Fruit fly (Drosophila melanogaster) whole organism, embryonic: ENCODE data around the gene CheA75a.

Experiments
- Ada2b ChIP-seq: fragments of 200-800 bp; sonication (Bioruptor generic); IDR thresholded peaks from 2 replicates; pipeline ENCODE4 v1.3.6; 2022; ENCODE audit warnings: missing biosample characterization, missing genetic modification characterization
- CG10267 ChIP-seq: fragments of 200-800 bp; sonication (Bioruptor generic); optimal IDR thresholded peaks from 2 replicates; lab custom pipeline; 2018; ENCODE audit warnings: missing biosample characterization, mild to moderate bottlenecking, missing genetic modification characterization, moderate library complexity
- CG10366 ChIP-seq: fragments of 200-800 bp; sonication (Bioruptor generic); IDR thresholded peaks from 2 replicates; pipeline ENCODE4 v1.3.6; 2022; ENCODE audit warnings: missing biosample characterization, missing genetic modification characterization
- CG11504 ChIP-seq: fragments of 200-800 bp; sonication (Bioruptor generic); optimal IDR thresholded peaks from 3 replicates; lab custom pipeline; 2019; ENCODE audit warnings: missing biosample characterization, mild to moderate bottlenecking, missing genetic modification characterization, moderate library complexity
- CG11695 ChIP-seq: fragments of 200-800 bp; sonication (Bioruptor generic); IDR thresholded peaks from 3 replicates; pipeline ENCODE4 v1.3.6; 2022; ENCODE audit warnings: missing biosample characterization, missing genetic modification characterization
- CG14710 ChIP-seq: fragments of 200-800 bp; sonication (Bioruptor generic); optimal IDR thresholded peaks from 3 replicates; lab custom pipeline; 2019; ENCODE audit warnings: missing biosample characterization, mild to moderate bottlenecking, missing genetic modification characterization, moderate library complexity
- CG1602 ChIP-seq: fragments of 200-800 bp; sonication (Bioruptor generic); optimal IDR thresholded peaks from 3 replicates; lab custom pipeline; 2016; ENCODE audit warnings: missing biosample characterization, missing genetic modification characterization
- CG16813 ChIP-seq: fragments of 200-800 bp; sonication (Bioruptor generic); IDR thresholded peaks from 3 replicates; pipeline ENCODE4 v1.3.6; 2022; ENCODE audit warnings: missing biosample characterization, missing genetic modification characterization; ENCODE audit not compliant: partially characterized antibody
- CG2202 ChIP-seq: fragments of 200-800 bp; sonication (Bioruptor generic); optimal IDR thresholded peaks from 2 replicates; lab custom pipeline; 2018; ENCODE audit warnings: missing biosample characterization, mild to moderate bottlenecking, missing genetic modification characterization
- CG2712 ChIP-seq: fragments of 200-800 bp; optimal IDR thresholded peaks from 3 replicates; lab custom pipeline; 2019; ENCODE audit warnings: missing biosample characterization, mild to moderate bottlenecking, missing genetic modification characterization, moderate library complexity
- CG31365 ChIP-seq: fragments of 200-800 bp; sonication (Bioruptor generic); optimal IDR thresholded peaks from 2 replicates; lab custom pipeline; 2018; ENCODE audit warnings: missing biosample characterization, mild to moderate bottlenecking, missing genetic modification characterization
- CG32532 ChIP-seq: fragments of 200-800 bp; sonication (Bioruptor generic); IDR thresholded peaks from 2 replicates; pipeline ENCODE4 v1.3.6; 2022; ENCODE audit warnings: missing biosample characterization, missing genetic modification characterization
- CG32767 ChIP-seq: fragments of 200-800 bp; sonication (Bioruptor generic); IDR thresholded peaks from 2 replicates; pipeline ENCODE4 v1.3.6; 2022; ENCODE audit warnings: missing biosample characterization, missing genetic modification characterization
- CG4404 ChIP-seq: fragments of 200-800 bp; sonication (Bioruptor generic); IDR thresholded peaks from 2 replicates; pipeline ENCODE4 v1.3.6; 2022; ENCODE audit warnings: missing biosample characterization, missing genetic modification characterization
- CG5245 ChIP-seq: fragments of 200-800 bp; sonication (Bioruptor generic); optimal IDR thresholded peaks from 3 replicates; lab custom pipeline; 2016; ENCODE audit warnings: missing biosample characterization, missing genetic modification characterization
- CG6854 ChIP-seq: fragments of 200-800 bp; sonication (Bioruptor generic); optimal IDR thresholded peaks from 3 replicates; lab custom pipeline; 2017; ENCODE audit warnings: missing biosample characterization, mild to moderate bottlenecking, missing genetic modification characterization
- CG7786 ChIP-seq: fragments of 200-800 bp; sonication (Bioruptor generic); optimal IDR thresholded peaks from 2 replicates; lab custom pipeline; 2016; ENCODE audit warnings: missing biosample characterization, missing genetic modification characterization
- CG8924 ChIP-seq: fragments of 200-800 bp; optimal IDR thresholded peaks from 3 replicates; lab custom pipeline; 2019; ENCODE audit warnings: missing biosample characterization, mild to moderate bottlenecking, missing genetic modification characterization, moderate library complexity
- Deaf1 ChIP-seq: fragments of 200-800 bp; optimal IDR thresholded peaks from 3 replicates; lab custom pipeline; 2019; ENCODE audit warnings: missing biosample characterization, mild to moderate bottlenecking, missing genetic modification characterization, moderate library complexity
- Dp ChIP-seq: fragments of 200-800 bp; sonication (Bioruptor generic); optimal IDR thresholded peaks from 2 replicates; lab custom pipeline; 2018; ENCODE audit warnings: missing biosample characterization, mild to moderate bottlenecking, missing genetic modification characterization, moderate library complexity
- Dref ChIP-seq: fragments of 200-800 bp; sonication (Bioruptor generic); IDR thresholded peaks from 2 replicates; pipeline ENCODE4 v1.3.6; 2022; ENCODE audit warnings: missing biosample characterization, missing genetic modification characterization
- HLH3B ChIP-seq: fragments of 200-800 bp; sonication (Bioruptor generic); IDR thresholded peaks from 2 replicates; pipeline ENCODE4 v1.3.6; 2022; ENCODE audit warnings: missing biosample characterization, missing genetic modification characterization
- Hmr ChIP-seq: fragments of 200-800 bp; sonication (Bioruptor generic); optimal IDR thresholded peaks from 3 replicates; lab custom pipeline; 2017; ENCODE audit warnings: mild to moderate bottlenecking, missing biosample characterization, missing genetic modification reagents, missing genetic modification characterization
- Lim3 ChIP-seq: fragments of 200-800 bp; sonication (Bioruptor generic); IDR thresholded peaks from 2 replicates; pipeline ENCODE4 v1.3.6; 2022; ENCODE audit warnings: missing biosample characterization, missing genetic modification characterization
- Lpt ChIP-seq: fragments of >200 bp; optimal IDR thresholded peaks from 2 replicates; lab custom pipeline; 2018; ENCODE audit warnings: missing biosample characterization, missing genetic modification characterization
- MTF-1 ChIP-seq: fragments of 200-800 bp; sonication (Bioruptor generic); optimal IDR thresholded peaks from 2 replicates; lab custom pipeline; 2018; ENCODE audit warnings: missing biosample characterization, mild to moderate bottlenecking, missing genetic modification characterization, borderline replicate concordance
- Oli ChIP-seq: fragments of 200-800 bp; sonication (Bioruptor generic); optimal IDR thresholded peaks from 2 replicates; lab custom pipeline; 2018; ENCODE audit warnings: missing biosample characterization, mild to moderate bottlenecking, missing genetic modification characterization, moderate library complexity
- Opbp ChIP-seq: fragments of 200-800 bp; sonication (Bioruptor generic); IDR thresholded peaks from 3 replicates; pipeline ENCODE4 v1.3.6; 2022; ENCODE audit warnings: missing biosample characterization, missing genetic modification characterization; ENCODE audit not compliant: partially characterized antibody
- Pdp1 ChIP-seq, 2 experiments: fragments of 200-800 bp; sonication (Bioruptor generic); optimal IDR thresholded peaks; 3 replicates each; lab custom pipeline; 2016; ENCODE audit warnings: missing biosample characterization in 2 of 2, missing genetic modification characterization in 2 of 2, mild to moderate bottlenecking in 1 of 2, moderate library complexity in 1 of 2
- Tbp ChIP-seq: fragments of >200 bp; optimal IDR thresholded peaks from 2 replicates; lab custom pipeline; 2018; ENCODE audit warnings: missing biosample characterization, missing genetic modification characterization
- ab ChIP-seq: fragments of 200-800 bp; sonication (Bioruptor generic); optimal IDR thresholded peaks from 2 replicates; lab custom pipeline; 2016; ENCODE audit warnings: missing biosample characterization, missing genetic modification characterization
- bigmax ChIP-seq: fragments of 200-800 bp; sonication (Bioruptor generic); optimal IDR thresholded peaks from 2 replicates; lab custom pipeline; 2018; ENCODE audit warnings: missing biosample characterization, mild to moderate bottlenecking, missing genetic modification characterization
- bsh ChIP-seq, 2 experiments: fragments of 200-800 bp; sonication (Bioruptor generic); optimal IDR thresholded peaks; 2 replicates each; lab custom pipeline; 2017 to 2018; ENCODE audit warnings: mild to moderate bottlenecking in 2 of 2, missing biosample characterization in 2 of 2, missing genetic modification characterization in 2 of 2, moderate library complexity in 1 of 2
- chif ChIP-seq, 2 experiments: fragments of 200-800 bp; sonication (Bioruptor generic); optimal IDR thresholded peaks; 3 replicates each; lab custom pipeline; 2016; ENCODE audit warnings: missing biosample characterization in 2 of 2, missing genetic modification characterization in 2 of 2
- chm ChIP-seq: fragments of 200-800 bp; sonication (Bioruptor generic); IDR thresholded peaks from 2 replicates; pipeline ENCODE4 v1.3.6; 2022; ENCODE audit warnings: missing biosample characterization, missing genetic modification characterization
- dmrt11E ChIP-seq: fragments of 200-800 bp; sonication (Bioruptor generic); optimal IDR thresholded peaks from 3 replicates; lab custom pipeline; 2018; ENCODE audit warnings: missing biosample characterization, mild to moderate bottlenecking, missing genetic modification characterization, moderate library complexity
- dmrt99B ChIP-seq: fragments of 200-800 bp; sonication (Bioruptor generic); optimal IDR thresholded peaks from 2 replicates; lab custom pipeline; 2018; ENCODE audit warnings: missing biosample characterization, mild to moderate bottlenecking, missing genetic modification characterization, moderate library complexity
- fd96Cb ChIP-seq: fragments of 200-800 bp; sonication (Bioruptor generic); optimal IDR thresholded peaks from 2 replicates; lab custom pipeline; 2018; ENCODE audit warnings: missing biosample characterization, mild to moderate bottlenecking, missing genetic modification characterization, moderate library complexity
- hkb ChIP-seq, 2 experiments: fragments of 200-800 bp in 1 of 2; fragments of >200 bp in 1 of 2; sonication (Bioruptor generic) in 1 of 2; IDR thresholded peaks in 1 of 2; optimal IDR thresholded peaks in 1 of 2; 2 replicates each; pipeline versions ENCODE4 v1.3.6 to Lab custom; 2017 to 2022; ENCODE audit warnings: missing biosample characterization in 1 of 2, missing genetic modification characterization in 1 of 2
- lmd ChIP-seq: fragments of 200-800 bp; sonication (Bioruptor generic); IDR thresholded peaks from 2 replicates; pipeline ENCODE4 v1.3.6; 2022; ENCODE audit warnings: missing biosample characterization, missing genetic modification characterization
- lola ChIP-seq, 3 experiments: fragments of >200 bp in 2 of 3; fragments of 200-800 bp in 1 of 3; sonication (Bioruptor generic) in 1 of 3; optimal IDR thresholded peaks; 2 replicates each; lab custom pipeline; 2017 to 2019; ENCODE audit warnings: missing biosample characterization in 3 of 3, missing genetic modification characterization in 3 of 3, mild to moderate bottlenecking in 1 of 3, moderate library complexity in 1 of 3
- prd ChIP-seq, 3 experiments: fragments of >200 bp in 2 of 3; fragments of 200-800 bp in 1 of 3; sonication (Bioruptor generic) in 1 of 3; optimal IDR thresholded peaks in 2 of 3; IDR thresholded peaks in 1 of 3; 2 replicates in 2 of 3; 3 replicates in 1 of 3; pipeline versions ENCODE4 v1.3.6 to Lab custom; 2017 to 2022; ENCODE audit warnings: missing biosample characterization in 1 of 3, missing genetic modification characterization in 1 of 3
- slbo ChIP-seq: fragments of 200-800 bp; sonication (Bioruptor generic); IDR thresholded peaks from 2 replicates; pipeline ENCODE4 v1.3.6; 2022; ENCODE audit warnings: missing biosample characterization, missing genetic modification characterization
- sr ChIP-seq: fragments of 200-800 bp; sonication (Bioruptor generic); IDR thresholded peaks from 3 replicates; pipeline ENCODE4 v1.3.6; 2022; ENCODE audit warnings: missing biosample characterization, missing genetic modification characterization
- twi ChIP-seq: fragments of 200-800 bp; optimal IDR thresholded peaks from 2 replicates; lab custom pipeline; 2019; ENCODE audit warnings: missing biosample characterization, mild to moderate bottlenecking, missing genetic modification characterization, moderate library complexity
- usp ChIP-seq: fragments of >200 bp; optimal IDR thresholded peaks from 2 replicates; lab custom pipeline; 2017; ENCODE audit warnings: missing biosample characterization, missing genetic modification characterization
- vvl ChIP-seq: fragments of 200-800 bp; sonication (Bioruptor generic); IDR thresholded peaks from 2 replicates; pipeline ENCODE4 v1.3.6; 2022; ENCODE audit warnings: missing biosample characterization, missing genetic modification characterization
- wek ChIP-seq: fragments of 200-800 bp; sonication (Bioruptor generic); optimal IDR thresholded peaks from 3 replicates; lab custom pipeline; 2018; ENCODE audit warnings: missing biosample characterization, mild to moderate bottlenecking, missing genetic modification characterization, moderate library complexity
- zfh1 ChIP-seq: fragments of 200-800 bp; sonication (Bioruptor generic); IDR thresholded peaks from 3 replicates; pipeline ENCODE4 v1.3.6; 2022; ENCODE audit warnings: missing biosample characterization, missing genetic modification characterization

The CheA75a gene

DNA sequence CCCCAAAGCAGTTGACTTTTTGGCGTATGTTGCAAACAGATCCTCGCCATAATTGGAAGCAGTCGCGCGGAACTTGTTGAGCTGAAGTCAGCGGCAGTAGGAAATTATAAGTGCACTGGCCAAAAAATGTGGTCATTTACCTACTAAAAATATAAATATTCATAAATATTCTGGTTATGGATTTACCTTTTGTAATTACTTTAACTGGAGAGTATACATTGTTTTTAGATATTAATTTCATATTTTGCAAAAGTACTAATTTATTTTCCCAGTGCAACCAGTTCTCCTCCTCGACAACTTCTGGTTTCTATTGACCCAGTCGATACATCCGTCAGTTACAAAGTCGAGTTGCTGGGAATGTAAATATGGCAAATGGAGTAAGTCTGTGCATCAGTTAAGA is 28.5 kb upstream of the CheA75a start (continued):
- peak; percentile 35 for TF ChIP-seq Oli (tag; lab: Kevin White, UChicago)
- no peak for TF ChIP-seq chif (GFP tag; optimal IDR thresholded peaks at IDR 0.05; lab: Kevin White, UChicago)
- no peak for TF ChIP-seq Lpt (GFP tag; lab: Kevin White, UChicago)
- peak; percentile 31 to 73 for TF ChIP-seq bsh (GFP tag; optimal IDR thresholded peaks at IDR 0.05; lab: Kevin White, UChicago)
- no peak for TF ChIP-seq Ada2b
- no peak for TF ChIP-seq twi (tag; lab: Kevin White, UChicago)
- TF ChIP-seq CG14710 (tag; lab: Kevin White, UChicago): peak; percentile 48
- peak; percentile 44; the same call in 1 of the 2 replicates for TF ChIP-seq chm (GFP tag; lab: Robert Waterston, UW)
- TF ChIP-seq Opbp (GFP tag; lab: Robert Waterston, UW): no peak
- TF ChIP-seq Dp (GFP tag; lab: Kevin White, UChicago): no peak
- peak; percentile 28 for TF ChIP-seq CG5245
- TF ChIP-seq CG1602 (GFP tag; lab: Kevin White, UChicago): no peak
- TF ChIP-seq fd96Cb: peak; percentile 38
- no peak for TF ChIP-seq CG31365 (tag; lab: Kevin White, UChicago)
- TF ChIP-seq CG10267 (tag; lab: Kevin White, UChicago): peak; percentile 26
- no peak for TF ChIP-seq Dref (GFP tag; lab: Robert Waterston, UW)
- 0 out of 3 replicates have a peak, but pooled peaks have one; percentile 22 for TF ChIP-seq CG11695 (GFP tag; lab: Robert Waterston, UW)
- TF ChIP-seq MTF-1 (GFP tag; lab: Kevin White, UChicago): no peak
- TF ChIP-seq CG2712 (tag; lab: Kevin White, UChicago): peak; percentile 74
- TF ChIP-seq Hmr (GFP tag; lab: Kevin White, UChicago): no peak
- TF ChIP-seq CG6854: no peak
- TF ChIP-seq ab: no peak
- no peak for TF ChIP-seq Lim3 (GFP tag; lab: Robert Waterston, UW)
- no peak for TF ChIP-seq CG10366 (GFP tag; lab: Robert Waterston, UW)
- no peak for TF ChIP-seq CG16813 (GFP tag; lab: Robert Waterston, UW)
- no peak for TF ChIP-seq wek (GFP tag; lab: Kevin White, UChicago)
- TF ChIP-seq CG11504: peak; percentile 32
- no peak for TF ChIP-seq slbo (GFP tag; lab: Robert Waterston, UW)
- TF ChIP-seq dmrt11E (tag; lab: Kevin White, UChicago): peak; percentile 83
- 0 out of 2 replicates have a peak, but pooled peaks have one; percentile 34 for TF ChIP-seq vvl (GFP tag; lab: Robert Waterston, UW)
- peak; percentile 44 for TF ChIP-seq CG2202
- TF ChIP-seq dmrt99B: peak; percentile 0
- TF ChIP-seq lola (GFP tag; optimal IDR thresholded peaks at IDR 0.05; lab: Kevin White, UChicago): peak in 1 of 3 experiments; percentile 63
- TF ChIP-seq Tbp (GFP tag; lab: Kevin White, UChicago): no peak
- peak; percentile 39; the same call in 1 of the 2 replicates for TF ChIP-seq HLH3B (GFP tag; lab: Robert Waterston, UW)
- TF ChIP-seq CG32532 (GFP tag; lab: Robert Waterston, UW): 0 out of 2 replicates have a peak, but pooled peaks have one; percentile 11
- TF ChIP-seq usp: no peak
- no peak for TF ChIP-seq bigmax (GFP tag; lab: Kevin White, UChicago)
- TF ChIP-seq zfh1 (GFP tag; lab: Robert Waterston, UW): peak; percentile 4; the same call in 1 of the 3 replicates
- no peak for TF ChIP-seq sr (GFP tag; lab: Robert Waterston, UW)
- TF ChIP-seq lmd (GFP tag; lab: Robert Waterston, UW): peak; percentile 34; the same call in 1 of the 2 replicates
- TF ChIP-seq hkb (optimal IDR thresholded peaks at IDR 0.05; lab: Kevin White, UChicago): no peak
- TF ChIP-seq hkb (GFP tag; IDR thresholded peaks at IDR 0.05; lab: Robert Waterston, UW): peak; percentile 30; the same call in 1 of the 2 replicates
- TF ChIP-seq CG4404: peak; percentile 62
- TF ChIP-seq Pdp1 (GFP tag; optimal IDR thresholded peaks at IDR 0.05; lab: Kevin White, UChicago): no peak
- TF ChIP-seq Deaf1: no peak
- no peak for TF ChIP-seq CG7786 (GFP tag; lab: Kevin White, UChicago)
- no peak for TF ChIP-seq prd (optimal IDR thresholded peaks at IDR 0.05; lab: Kevin White, UChicago)
- TF ChIP-seq prd (GFP tag; IDR thresholded peaks at IDR 0.05; lab: Robert Waterston, UW): peak; percentile 74; the same call in 2 of the 3 replicates
- peak; percentile 30 for TF ChIP-seq CG8924
- no peak for TF ChIP-seq CG32767 (GFP tag; lab: Robert Waterston, UW)
